Fruit fly (Drosophila melanogaster) whole organism, adult: ENCODE measurements around the gene ProRS-m.

Source experiments
- cnc ChIP-seq, 2 experiments: fragments of >200 bp; optimal IDR thresholded peaks; 2 replicates each; lab custom pipeline; 2017
- kay ChIP-seq: fragments of 200-800 bp; sonication (Bioruptor generic); peaks from one replicate; lab custom pipeline; 2016; ENCODE audit warnings: missing biosample characterization, missing genetic modification characterization, borderline replicate concordance

dm6 chr3L:2632048-2632762 is 19.4 kb downstream of the ProRS-m start:
- no peak for TF ChIP-seq kay (GFP tag; lab: Kevin White, UChicago)
- TF ChIP-seq cnc (optimal IDR thresholded peaks at IDR 0.05; lab: Kevin White, UChicago): no peak
